Worm (Caenorhabditis elegans): ENCODE data around the gene zip-8.
A peak's percentile ranks its signal among the peaks of the same experiment; 100 is the strongest.

DNA sequence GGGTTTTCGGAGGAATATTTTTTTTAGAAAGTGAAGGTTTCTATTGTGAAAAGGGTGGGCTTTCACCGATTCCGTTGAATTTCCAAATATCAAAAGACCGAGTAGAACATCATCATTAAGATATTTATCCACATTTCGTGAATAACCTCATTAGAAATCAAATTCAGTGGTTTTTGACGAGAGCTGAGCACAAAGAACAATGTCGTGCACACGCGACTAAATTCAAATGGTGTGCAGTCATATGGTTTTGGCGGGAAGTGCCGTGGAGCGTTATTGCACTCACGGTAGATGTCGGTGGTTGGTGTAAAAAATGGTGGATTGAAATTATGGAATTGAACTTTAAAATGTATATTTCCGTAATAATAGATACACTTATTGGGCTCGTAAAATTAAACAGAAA, 26.1 kb upstream of the zip-8 start:
- TF ChIP-seq nhr-237 (tag; optimal IDR thresholded peaks at IDR 0.05), result no peak
- TF ChIP-seq lsy-2 (tag; optimal IDR thresholded peaks at IDR 0.05), result peak; percentile 24
- TF ChIP-seq snpc-4 (tag; optimal IDR thresholded peaks at IDR 0.05), result no peak
- TF ChIP-seq nhr-76 (tag; optimal IDR thresholded peaks at IDR 0.05), result no peak
- no peak for TF ChIP-seq mab-5 (tag; optimal IDR thresholded peaks at IDR 0.05)
- TF ChIP-seq nhr-28 (tag; optimal IDR thresholded peaks at IDR 0.05), result no peak
- TF ChIP-seq hlh-1 (tag; optimal IDR thresholded peaks at IDR 0.05), result peak; percentile 63
- no peak for TF ChIP-seq nhr-12 (tag; optimal IDR thresholded peaks at IDR 0.05)
- peak; percentile 17 for TF ChIP-seq lin-13 (tag; optimal IDR thresholded peaks at IDR 0.05)
- no peak for TF ChIP-seq cnd-1 (tag; optimal IDR thresholded peaks at IDR 0.05)
- TF ChIP-seq elt-3 (tag; optimal IDR thresholded peaks at IDR 0.05), result no peak

Data from whole organism, mixed stage, embryonic.